Worm (Caenorhabditis elegans) whole organism, L3 larva: ENCODE results near the gene alh-3.

ENCODE experiments used
- R02D3.7 ChIP-seq: fragments of 150-350 bp; optimal IDR thresholded peaks from 2 replicates; lab custom pipeline; 2014; ENCODE audit warnings: missing biosample characterization, missing genetic modification characterization
- ZK546.5 ChIP-seq: sonication (generic microtip); optimal IDR thresholded peaks from 2 replicates; lab custom pipeline; 2017; ENCODE audit warnings: missing biosample characterization, missing genetic modification characterization
- aly-2 ChIP-seq: fragments of 150-350 bp; optimal IDR thresholded peaks from 2 replicates; lab custom pipeline; 2014; ENCODE audit warnings: missing biosample characterization, missing genetic modification characterization
- ama-1 ChIP-seq: fragments of 150-350 bp; optimal IDR thresholded peaks from 2 replicates; lab custom pipeline; 2018
- ceh-16 ChIP-seq: sonication (generic microtip); optimal IDR thresholded peaks from 2 replicates; lab custom pipeline; 2017; ENCODE audit warnings: missing biosample characterization, missing genetic modification characterization
- ceh-28 ChIP-seq: fragments of 150-350 bp; optimal IDR thresholded peaks from 2 replicates; lab custom pipeline; 2014; ENCODE audit warnings: missing biosample characterization, missing genetic modification reagents, missing genetic modification characterization
- ceh-82 ChIP-seq: fragments of 150-350 bp; optimal IDR thresholded peaks from 2 replicates; lab custom pipeline; 2014; ENCODE audit warnings: missing biosample characterization, missing genetic modification characterization
- ceh-9 ChIP-seq: sonication (generic microtip); optimal IDR thresholded peaks from 2 replicates; lab custom pipeline; 2018; ENCODE audit warnings: missing biosample characterization, missing genetic modification characterization
- daf-12 ChIP-seq: fragments of 150-350 bp; optimal IDR thresholded peaks from 2 replicates; lab custom pipeline; 2014; ENCODE audit warnings: missing biosample characterization, missing genetic modification reagents, missing genetic modification characterization
- egl-27 ChIP-seq: sonication (generic microtip); optimal IDR thresholded peaks from 4 replicates; lab custom pipeline; 2017; ENCODE audit warnings: missing biosample characterization, missing genetic modification reagents, missing genetic modification characterization
- egl-5 ChIP-seq: fragments of 150-350 bp; optimal IDR thresholded peaks from 2 replicates; lab custom pipeline; 2017; ENCODE audit warnings: missing biosample characterization, missing genetic modification reagents, missing genetic modification characterization, inconsistent platforms
- elt-1 ChIP-seq: fragments of 150-350 bp; optimal IDR thresholded peaks from 2 replicates; lab custom pipeline; 2014; ENCODE audit warnings: missing biosample characterization, missing genetic modification characterization
- elt-2 ChIP-seq: sonication (generic microtip); optimal IDR thresholded peaks from 2 replicates; lab custom pipeline; 2016; ENCODE audit warnings: missing genetic modification reagents, mild to moderate bottlenecking, missing genetic modification characterization, missing compliant biosample characterization
- elt-3 ChIP-seq, 3 experiments: fragments of 150-350 bp in 1 of 3; sonication (generic microtip) in 2 of 3; optimal IDR thresholded peaks; 2 replicates in 2 of 3; 4 replicates in 1 of 3; lab custom pipeline; 2014 to 2017; ENCODE audit warnings: missing biosample characterization in 3 of 3, missing genetic modification characterization in 3 of 3
- eor-1 ChIP-seq, 2 experiments: fragments of 150-350 bp; optimal IDR thresholded peaks; 2 replicates each; lab custom pipeline; 2014 to 2018; ENCODE audit warnings: missing biosample characterization in 2 of 2, missing genetic modification characterization in 2 of 2
- fkh-10 ChIP-seq: sonication (generic microtip); optimal IDR thresholded peaks from 2 replicates; lab custom pipeline; 2017; ENCODE audit warnings: missing biosample characterization, missing genetic modification reagents, missing genetic modification characterization
- fkh-2 ChIP-seq: fragments of 150-350 bp; optimal IDR thresholded peaks from 2 replicates; lab custom pipeline; 2014; ENCODE audit warnings: missing biosample characterization, missing genetic modification reagents, missing genetic modification characterization
- fos-1 ChIP-seq: fragments of 150-350 bp; optimal IDR thresholded peaks from 2 replicates; lab custom pipeline; 2014; ENCODE audit warnings: missing biosample characterization, missing genetic modification characterization
- hmg-11 ChIP-seq: sonication (generic microtip); optimal IDR thresholded peaks from 2 replicates; lab custom pipeline; 2016; ENCODE audit warnings: missing genetic modification characterization, missing compliant biosample characterization
- jun-1 ChIP-seq: fragments of 150-350 bp; optimal IDR thresholded peaks from 2 replicates; lab custom pipeline; 2014; ENCODE audit warnings: missing biosample characterization, missing genetic modification reagents, missing genetic modification characterization
- lin-15B ChIP-seq: fragments of 150-350 bp; optimal IDR thresholded peaks from 2 replicates; lab custom pipeline; 2014; ENCODE audit warnings: missing biosample characterization, missing genetic modification characterization
- lin-39 ChIP-seq: fragments of 150-350 bp; optimal IDR thresholded peaks from 2 replicates; lab custom pipeline; 2018; ENCODE audit warnings: missing biosample characterization, missing genetic modification reagents, missing genetic modification characterization
- lsy-12 ChIP-seq: sonication (generic microtip); optimal IDR thresholded peaks from 2 replicates; lab custom pipeline; 2016; ENCODE audit warnings: mild to moderate bottlenecking, missing genetic modification characterization, missing compliant biosample characterization
- mdl-1 ChIP-seq: fragments of 150-350 bp; optimal IDR thresholded peaks from 2 replicates; lab custom pipeline; 2014; ENCODE audit warnings: missing biosample characterization, missing genetic modification characterization
- mml-1 ChIP-seq: fragments of 150-350 bp; sonication (generic microtip); optimal IDR thresholded peaks from 3 replicates; lab custom pipeline; 2014; ENCODE audit warnings: missing biosample characterization, missing genetic modification characterization
- nfya-1 ChIP-seq: sonication (generic microtip); optimal IDR thresholded peaks from 2 replicates; lab custom pipeline; 2017; ENCODE audit warnings: missing genetic modification characterization, mild to moderate bottlenecking, missing compliant biosample characterization, antibody characterized with exemption, moderate library complexity; ENCODE audit not compliant: insufficient read depth
- nhr-11 ChIP-seq: fragments of 150-350 bp; optimal IDR thresholded peaks from 2 replicates; lab custom pipeline; 2014; ENCODE audit warnings: missing biosample characterization, missing genetic modification characterization
- nhr-12 ChIP-seq: fragments of 150-350 bp; optimal IDR thresholded peaks from 2 replicates; lab custom pipeline; 2014; ENCODE audit warnings: missing biosample characterization, missing genetic modification characterization
- nhr-23 ChIP-seq: fragments of 150-350 bp; optimal IDR thresholded peaks from 2 replicates; lab custom pipeline; 2014; ENCODE audit warnings: missing biosample characterization, missing genetic modification reagents, missing genetic modification characterization
- nhr-237 ChIP-seq: fragments of 150-350 bp; optimal IDR thresholded peaks from 2 replicates; lab custom pipeline; 2014; ENCODE audit warnings: missing biosample characterization, missing genetic modification characterization
- nhr-25 ChIP-seq: sonication (generic microtip); optimal IDR thresholded peaks from 2 replicates; lab custom pipeline; 2017; ENCODE audit warnings: missing biosample characterization, missing genetic modification characterization
- nhr-28 ChIP-seq: fragments of 150-350 bp; optimal IDR thresholded peaks from 2 replicates; lab custom pipeline; 2014; ENCODE audit warnings: missing biosample characterization, missing genetic modification characterization
- nhr-43 ChIP-seq: sonication (generic microtip); optimal IDR thresholded peaks from 2 replicates; lab custom pipeline; 2016; ENCODE audit warnings: mild to moderate bottlenecking, missing genetic modification characterization, missing compliant biosample characterization; ENCODE audit not compliant: poor library complexity, severe bottlenecking
- nhr-67 ChIP-seq: fragments of 150-350 bp; optimal IDR thresholded peaks from 2 replicates; lab custom pipeline; 2014; ENCODE audit warnings: missing biosample characterization, missing genetic modification characterization
- nhr-76 ChIP-seq: fragments of 150-350 bp; sonication (generic microtip); optimal IDR thresholded peaks from 5 replicates; lab custom pipeline; 2014; ENCODE audit warnings: missing biosample characterization, missing genetic modification characterization
- nhr-77 ChIP-seq: fragments of 150-350 bp; optimal IDR thresholded peaks from 2 replicates; lab custom pipeline; 2014; ENCODE audit warnings: missing biosample characterization, missing genetic modification characterization
- pha-4 ChIP-seq: fragments of 150-350 bp; optimal IDR thresholded peaks from 2 replicates; lab custom pipeline; 2014; ENCODE audit warnings: missing biosample characterization, missing genetic modification reagents, missing genetic modification characterization
- pqm-1 ChIP-seq: fragments of 150-350 bp; optimal IDR thresholded peaks from 2 replicates; lab custom pipeline; 2017; ENCODE audit warnings: missing biosample characterization, missing genetic modification characterization, inconsistent platforms
- sea-2 ChIP-seq: fragments of 150-350 bp; sonication (generic microtip); optimal IDR thresholded peaks from 4 replicates; lab custom pipeline; 2014; ENCODE audit warnings: missing biosample characterization, missing genetic modification reagents, missing genetic modification characterization
- skn-1 ChIP-seq: fragments of 150-350 bp; optimal IDR thresholded peaks from 2 replicates; lab custom pipeline; 2014; ENCODE audit warnings: missing biosample characterization, missing genetic modification characterization
- snpc-4 ChIP-seq: fragments of 150-350 bp; optimal IDR thresholded peaks from 2 replicates; lab custom pipeline; 2014; ENCODE audit warnings: missing biosample characterization, missing genetic modification characterization
- tbx-2 ChIP-seq: sonication (generic microtip); optimal IDR thresholded peaks from 2 replicates; lab custom pipeline; 2016; ENCODE audit warnings: mild to moderate bottlenecking, missing genetic modification characterization, missing compliant biosample characterization
- unc-39 ChIP-seq: sonication (generic microtip); optimal IDR thresholded peaks from 4 replicates; lab custom pipeline; 2017; ENCODE audit warnings: missing biosample characterization, missing genetic modification characterization
- unc-62 ChIP-seq: fragments of 150-350 bp; sonication (generic microtip); optimal IDR thresholded peaks from 4 replicates; lab custom pipeline; 2014; ENCODE audit warnings: missing biosample characterization, missing genetic modification reagents, missing genetic modification characterization
- zag-1 ChIP-seq: fragments of 150-350 bp; optimal IDR thresholded peaks from 2 replicates; lab custom pipeline; 2014; ENCODE audit warnings: missing biosample characterization, missing genetic modification characterization
- ztf-11 ChIP-seq: fragments of 150-350 bp; optimal IDR thresholded peaks from 2 replicates; lab custom pipeline; 2014; ENCODE audit warnings: missing biosample characterization, missing genetic modification characterization
- ztf-4 ChIP-seq: fragments of 150-350 bp; optimal IDR thresholded peaks from 2 replicates; lab custom pipeline; 2014; ENCODE audit warnings: missing biosample characterization, missing genetic modification characterization

The alh-3 gene

DNA sequence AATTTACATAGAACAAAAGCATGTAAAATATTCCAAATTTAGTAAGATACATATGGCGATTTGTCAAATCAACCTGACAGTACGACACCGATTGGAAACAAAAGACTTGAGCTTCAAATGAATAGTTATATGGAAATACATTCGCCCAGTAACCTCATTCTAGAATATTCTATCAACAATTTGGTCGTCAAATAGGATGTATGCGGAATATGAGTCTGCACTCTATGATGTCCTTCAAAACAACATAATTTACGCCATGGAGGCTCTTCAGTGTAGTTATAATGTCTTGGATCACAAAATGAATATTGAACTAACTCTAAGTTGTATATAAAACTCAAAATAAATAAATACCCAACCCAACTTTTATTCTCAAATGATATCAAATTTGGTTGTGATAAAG lies 4.2 kb downstream of the alh-3 start:
- TF ChIP-seq elt-1 (tag; lab: Kevin White, UChicago) (no peak), mdl-1 (tag; lab: Kevin White, UChicago) (no peak), hmg-11 (no peak), lin-15B (tag; lab: Kevin White, UChicago) (peak; percentile 31), lsy-12 (no peak), snpc-4 (peak; percentile 5), nhr-12 (no peak), lin-39 (no peak), fos-1 (tag; lab: Kevin White, UChicago) (no peak), skn-1 (tag; lab: Kevin White, UChicago) (peak; percentile 31), elt-2 (peak; percentile 0), R02D3.7 (tag; lab: Kevin White, UChicago) (no peak), egl-5 (tag; lab: Kevin White, UChicago) (no peak)

DNA sequence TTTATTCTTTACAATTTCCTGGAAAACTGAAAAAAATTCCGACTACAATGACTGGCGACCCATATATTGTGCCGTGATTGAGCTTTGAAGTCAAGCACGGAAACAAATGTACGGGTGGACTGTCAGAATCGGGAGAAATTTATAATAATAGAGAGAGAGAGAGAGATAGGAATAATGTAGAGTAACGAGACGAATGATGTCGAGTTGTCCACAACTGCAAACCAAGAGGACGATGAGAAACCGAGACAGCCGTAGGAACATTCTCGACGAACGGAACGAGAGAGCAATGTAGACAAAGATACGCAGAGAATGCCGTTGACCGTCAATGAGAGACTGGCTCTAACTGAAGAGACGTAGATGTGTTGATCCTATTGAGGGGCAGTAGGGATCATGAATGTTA lies 5.2 kb downstream of the alh-3 start:
- TF ChIP-seq tbx-2 (peak; percentile 47), nhr-28 (tag; lab: Kevin White, UChicago) (no peak), mdl-1 (tag; lab: Kevin White, UChicago) (peak; percentile 13), pha-4 (tag; lab: Kevin White, UChicago) (peak; percentile 96), elt-3 (tag; optimal IDR thresholded peaks at IDR 0.05; lab: Kevin White, UChicago) (no peak), lin-39 (peak; percentile 92), skn-1 (tag; lab: Kevin White, UChicago) (peak; percentile 84), nhr-43 (tag; lab: Kevin White, UChicago) (peak; percentile 80), nhr-76 (tag; lab: Kevin White, UChicago) (no peak), fkh-10 (GFP tag; lab: Kevin White, UChicago) (no peak), unc-62 (GFP tag; lab: Kevin White, UChicago) (peak; percentile 70), nhr-77 (tag; lab: Kevin White, UChicago) (no peak), egl-5 (tag; lab: Kevin White, UChicago) (no peak), fkh-2 (tag; lab: Kevin White, UChicago) (no peak), eor-1 (tag; optimal IDR thresholded peaks at IDR 0.05; lab: Kevin White, UChicago) (no peak), zag-1 (tag; lab: Kevin White, UChicago) (peak; percentile 53), elt-2 (peak; percentile 72), mml-1 (tag; lab: Kevin White, UChicago) (no peak), daf-12 (tag; lab: Kevin White, UChicago) (no peak), unc-39 (tag; lab: Kevin White, UChicago) (no peak), ama-1 (lab: Kevin White, UChicago) (peak; percentile 92), nfya-1 (tag; lab: Kevin White, UChicago) (peak; percentile 90), nhr-67 (no peak), elt-1 (tag; lab: Kevin White, UChicago) (no peak), ceh-16 (no peak), hmg-11 (peak; percentile 87), ztf-11 (no peak), ztf-4 (tag; lab: Kevin White, UChicago) (no peak), pqm-1 (peak; percentile 69), ZK546.5 (tag; lab: Kevin White, UChicago) (no peak), fos-1 (tag; lab: Kevin White, UChicago) (peak; percentile 73), ceh-82 (tag; lab: Kevin White, UChicago) (no peak), nhr-12 (no peak), sea-2 (GFP tag; lab: Kevin White, UChicago) (no peak), nhr-23 (tag; lab: Kevin White, UChicago) (peak; percentile 94), aly-2 (tag; lab: Kevin White, UChicago) (no peak), ceh-9 (peak; percentile 63), snpc-4 (peak; percentile 76), jun-1 (tag; lab: Kevin White, UChicago) (peak; percentile 77), lin-15B (tag; lab: Kevin White, UChicago) (peak; percentile 64), ceh-28 (tag; lab: Kevin White, UChicago) (peak; percentile 66), nhr-25 (peak; percentile 94), egl-27 (tag; lab: Kevin White, UChicago) (no peak), nhr-11 (tag; lab: Kevin White, UChicago) (no peak), nhr-237 (tag; lab: Kevin White, UChicago) (no peak), R02D3.7 (tag; lab: Kevin White, UChicago) (peak; percentile 46), lsy-12 (peak; percentile 58)
- TF ChIP-seq, all 47 proteins: peak for 23
